Worm (Caenorhabditis elegans) whole organism, late embryonic: Measurements from ENCODE around the gene pals-27.

Source experiments
- C08G9.2 ChIP-seq: sonication (generic microtip); optimal IDR thresholded peaks from 2 replicates; lab custom pipeline; 2016; ENCODE audit warnings: mild to moderate bottlenecking, missing genetic modification characterization, moderate library complexity, missing compliant biosample characterization
- C38D4.7 ChIP-seq: fragments of 200-800 bp; sonication (Bioruptor generic); optimal IDR thresholded peaks from 2 replicates; lab custom pipeline; 2018; ENCODE audit warnings: mild to moderate bottlenecking, missing genetic modification characterization, moderate library complexity, missing compliant biosample characterization
- F13H6.1 ChIP-seq: sonication (generic microtip); optimal IDR thresholded peaks from 2 replicates; lab custom pipeline; 2016; ENCODE audit warnings: missing genetic modification characterization, missing compliant biosample characterization
- T23F11.4 ChIP-seq: fragments of 200-800 bp; sonication (Bioruptor generic); optimal IDR thresholded peaks from 2 replicates; lab custom pipeline; 2018; ENCODE audit warnings: mild to moderate bottlenecking, missing genetic modification characterization, missing compliant biosample characterization
- ahr-1 ChIP-seq: sonication (generic microtip); optimal IDR thresholded peaks from 2 replicates; lab custom pipeline; 2016; ENCODE audit warnings: missing genetic modification characterization, missing compliant biosample characterization
- ama-1 ChIP-seq: fragments of 150-350 bp; optimal IDR thresholded peaks from 2 replicates; lab custom pipeline; 2014
- ceh-14 ChIP-seq: sonication (generic microtip); optimal IDR thresholded peaks from 2 replicates; lab custom pipeline; 2016; ENCODE audit warnings: missing genotype, missing genetic modification characterization, missing compliant biosample characterization
- ceh-18 ChIP-seq: sonication (generic microtip); optimal IDR thresholded peaks from 2 replicates; lab custom pipeline; 2016; ENCODE audit warnings: missing genetic modification characterization, missing compliant biosample characterization
- ceh-30 ChIP-seq: fragments of 150-350 bp; optimal IDR thresholded peaks from 2 replicates; lab custom pipeline; 2014; ENCODE audit warnings: missing biosample characterization, missing genetic modification characterization
- ceh-31 ChIP-seq: sonication (generic microtip); optimal IDR thresholded peaks from 2 replicates; lab custom pipeline; 2016; ENCODE audit warnings: missing genetic modification characterization, missing compliant biosample characterization
- ceh-48 ChIP-seq: sonication (generic microtip); optimal IDR thresholded peaks from 2 replicates; lab custom pipeline; 2016; ENCODE audit warnings: missing genetic modification characterization, inconsistent platforms, missing compliant biosample characterization
- ceh-6 ChIP-seq: fragments of 200-800 bp; sonication (Bioruptor generic); optimal IDR thresholded peaks from 2 replicates; lab custom pipeline; 2018; ENCODE audit warnings: mild to moderate bottlenecking, missing genetic modification characterization, missing compliant biosample characterization
- che-1 ChIP-seq: sonication (generic microtip); optimal IDR thresholded peaks from 2 replicates; lab custom pipeline; 2016; ENCODE audit warnings: mild to moderate bottlenecking, missing genetic modification characterization, missing compliant biosample characterization
- dmd-4 ChIP-seq: sonication (generic microtip); optimal IDR thresholded peaks from 2 replicates; lab custom pipeline; 2016; ENCODE audit warnings: borderline replicate concordance, missing genetic modification characterization, missing compliant biosample characterization
- dve-1 ChIP-seq: sonication (generic microtip); optimal IDR thresholded peaks from 2 replicates; lab custom pipeline; 2017; ENCODE audit warnings: antibody characterized with exemption, mild to moderate bottlenecking, missing genetic modification characterization, missing compliant biosample characterization
- elt-4 ChIP-seq: sonication (generic microtip); optimal IDR thresholded peaks from 2 replicates; lab custom pipeline; 2016; ENCODE audit warnings: missing genetic modification characterization, missing compliant biosample characterization
- eyg-1 ChIP-seq: sonication (generic microtip); optimal IDR thresholded peaks from 2 replicates; lab custom pipeline; 2016; ENCODE audit warnings: missing genotype, missing genetic modification characterization, missing compliant biosample characterization
- fax-1 ChIP-seq: sonication (generic microtip); optimal IDR thresholded peaks from 2 replicates; lab custom pipeline; 2016; ENCODE audit warnings: missing genotype, missing genetic modification characterization, missing compliant biosample characterization
- fkh-6 ChIP-seq: sonication (generic microtip); optimal IDR thresholded peaks from 2 replicates; lab custom pipeline; 2016; ENCODE audit warnings: missing genetic modification characterization, missing compliant biosample characterization
- gmeb-2 ChIP-seq: sonication (generic microtip); optimal IDR thresholded peaks from 2 replicates; lab custom pipeline; 2016; ENCODE audit warnings: missing genetic modification characterization, inconsistent platforms, missing compliant biosample characterization
- hlh-13 ChIP-seq: fragments of 200-800 bp; sonication (Bioruptor generic); optimal IDR thresholded peaks from 2 replicates; lab custom pipeline; 2018; ENCODE audit warnings: mild to moderate bottlenecking, missing genetic modification characterization, missing compliant biosample characterization
- hlh-8 ChIP-seq: sonication (generic microtip); optimal IDR thresholded peaks from 2 replicates; lab custom pipeline; 2016; ENCODE audit warnings: missing genotype, missing genetic modification characterization, missing compliant biosample characterization
- lim-6 ChIP-seq: sonication (generic microtip); optimal IDR thresholded peaks from 2 replicates; lab custom pipeline; 2016; ENCODE audit warnings: missing genetic modification characterization, missing compliant biosample characterization
- lin-11 ChIP-seq: fragments of 200-800 bp; sonication (Bioruptor generic); optimal IDR thresholded peaks from 2 replicates; lab custom pipeline; 2018; ENCODE audit warnings: mild to moderate bottlenecking, missing genetic modification characterization, missing compliant biosample characterization
- madf-2 ChIP-seq: sonication (generic microtip); optimal IDR thresholded peaks from 2 replicates; lab custom pipeline; 2017; ENCODE audit warnings: missing genetic modification characterization, missing compliant biosample characterization
- mec-3 ChIP-seq: sonication (generic microtip); optimal IDR thresholded peaks from 2 replicates; lab custom pipeline; 2016; ENCODE audit warnings: borderline replicate concordance, missing genetic modification characterization, missing compliant biosample characterization
- nfya-1 ChIP-seq: sonication (generic microtip); optimal IDR thresholded peaks from 2 replicates; lab custom pipeline; 2017; ENCODE audit warnings: missing genetic modification characterization, mild to moderate bottlenecking, missing compliant biosample characterization, antibody characterized with exemption, moderate library complexity
- nhr-232 ChIP-seq: sonication (generic microtip); optimal IDR thresholded peaks from 2 replicates; lab custom pipeline; 2016; ENCODE audit warnings: missing genetic modification characterization, missing compliant biosample characterization
- pag-3 ChIP-seq: sonication (generic microtip); optimal IDR thresholded peaks from 2 replicates; lab custom pipeline; 2016; ENCODE audit warnings: missing compliant biosample characterization, missing genetic modification characterization, borderline replicate concordance
- pax-1 ChIP-seq: fragments of 150-350 bp; optimal IDR thresholded peaks from 2 replicates; lab custom pipeline; 2014; ENCODE audit warnings: missing biosample characterization, missing genetic modification characterization
- pha-4 ChIP-seq: fragments of 150-350 bp; optimal IDR thresholded peaks from 2 replicates; lab custom pipeline; 2018; ENCODE audit warnings: missing biosample characterization, missing genetic modification reagents, missing genetic modification characterization
- pros-1 ChIP-seq: fragments of 150-350 bp; optimal IDR thresholded peaks from 2 replicates; lab custom pipeline; 2014; ENCODE audit warnings: missing biosample characterization, missing genetic modification reagents, missing genetic modification characterization
- ref-2 ChIP-seq: sonication (generic microtip); optimal IDR thresholded peaks from 2 replicates; lab custom pipeline; 2016; ENCODE audit warnings: missing genetic modification characterization, missing compliant biosample characterization
- sdc-2 ChIP-seq: sonication (generic microtip); optimal IDR thresholded peaks from 2 replicates; lab custom pipeline; 2016; ENCODE audit warnings: missing genotype, missing genetic modification characterization, missing compliant biosample characterization
- sox-4 ChIP-seq: sonication (generic microtip); optimal IDR thresholded peaks from 2 replicates; lab custom pipeline; 2017; ENCODE audit warnings: mild to moderate bottlenecking, missing genetic modification characterization, inconsistent platforms, missing compliant biosample characterization
- syd-9 ChIP-seq: sonication (generic microtip); optimal IDR thresholded peaks from 2 replicates; lab custom pipeline; 2016; ENCODE audit warnings: mild to moderate bottlenecking, missing genetic modification characterization, moderate library complexity, missing compliant biosample characterization
- tbx-2 ChIP-seq: sonication (generic microtip); optimal IDR thresholded peaks from 2 replicates; lab custom pipeline; 2016; ENCODE audit warnings: missing genetic modification characterization, missing compliant biosample characterization
- tbx-7 ChIP-seq: sonication (generic microtip); optimal IDR thresholded peaks from 2 replicates; lab custom pipeline; 2016; ENCODE audit warnings: missing genotype, missing genetic modification characterization, missing compliant biosample characterization
- ttx-3 ChIP-seq: sonication (generic microtip); optimal IDR thresholded peaks from 2 replicates; lab custom pipeline; 2016; ENCODE audit warnings: missing genetic modification reagents, missing genetic modification characterization, missing compliant biosample characterization
- unc-3 ChIP-seq, 2 experiments: fragments of 200-800 bp in 1 of 2; sonication (Bioruptor generic) in 1 of 2; sonication (generic microtip) in 1 of 2; conservative IDR thresholded peaks in 1 of 2; optimal IDR thresholded peaks in 1 of 2; 2 replicates each; pipeline versions ENCODE4 v1.3.6 to Lab custom; 2016 to 2022; ENCODE audit warnings: missing compliant biosample characterization in 2 of 2, missing genetic modification characterization in 2 of 2, missing genetic modification reagents in 1 of 2
- unc-42 ChIP-seq: sonication (generic microtip); optimal IDR thresholded peaks from 2 replicates; lab custom pipeline; 2016; ENCODE audit warnings: missing genotype, missing genetic modification characterization, missing compliant biosample characterization
- unc-55 ChIP-seq: sonication (generic microtip); optimal IDR thresholded peaks from 2 replicates; lab custom pipeline; 2017; ENCODE audit warnings: missing biosample characterization, missing genetic modification reagents, missing genetic modification characterization
- zip-5 ChIP-seq: sonication (generic microtip); optimal IDR thresholded peaks from 2 replicates; lab custom pipeline; 2016; ENCODE audit warnings: missing genetic modification characterization, missing compliant biosample characterization
- ztf-16 ChIP-seq: sonication (generic microtip); optimal IDR thresholded peaks from 2 replicates; lab custom pipeline; 2017; ENCODE audit warnings: missing genetic modification characterization, missing compliant biosample characterization

pals-27 gene

DNA sequence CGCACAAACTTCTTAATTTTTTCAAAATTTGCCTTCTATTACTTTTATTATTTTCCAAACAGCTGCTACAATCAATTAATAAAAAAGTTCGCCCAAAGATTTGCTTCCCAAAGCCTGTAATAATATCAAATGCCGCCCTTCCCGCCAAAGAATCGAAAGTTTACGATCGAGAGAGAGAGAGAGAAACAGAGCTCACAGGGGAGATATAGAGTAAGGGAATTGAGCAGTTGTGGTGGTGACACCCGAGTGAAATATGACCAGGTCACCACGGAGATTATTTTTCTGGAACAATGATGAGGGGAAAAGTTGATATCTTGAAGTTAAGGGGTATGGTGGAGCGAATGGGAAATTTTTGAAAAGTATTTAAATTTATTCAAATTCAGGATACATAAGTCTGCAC, 21.5 kb upstream of the pals-27 start:
- TF ChIP-seq syd-9 (tag; lab: Kevin White, UChicago), result no peak
- TF ChIP-seq unc-55 (GFP tag; lab: Kevin White, UChicago), result peak; percentile 33
- TF ChIP-seq, all 69 proteins: peak for 1

DNA sequence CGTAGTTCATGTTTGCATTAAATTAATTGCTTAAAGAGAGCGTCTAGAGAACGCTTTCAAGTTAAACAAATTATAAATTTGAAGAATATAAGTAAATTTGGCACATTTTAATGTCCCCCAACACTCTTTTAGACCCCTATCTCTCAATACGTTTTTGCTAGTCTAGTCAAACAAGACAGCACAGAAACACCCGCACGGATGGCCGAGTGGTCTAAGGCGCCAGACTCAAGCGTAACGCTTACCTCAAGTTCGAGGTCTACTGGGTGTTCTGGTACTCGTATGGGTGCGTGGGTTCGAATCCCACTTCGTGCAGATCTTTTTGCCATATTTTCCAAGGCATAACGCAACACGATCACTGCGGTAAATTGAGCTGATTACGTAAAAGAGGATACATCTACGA, 19.1 kb upstream of the pals-27 start:
- TF ChIP-seq gmeb-2 (tag; lab: Kevin White, UChicago) (no peak), ref-2 (tag; lab: Kevin White, UChicago) (peak; percentile 29)

DNA sequence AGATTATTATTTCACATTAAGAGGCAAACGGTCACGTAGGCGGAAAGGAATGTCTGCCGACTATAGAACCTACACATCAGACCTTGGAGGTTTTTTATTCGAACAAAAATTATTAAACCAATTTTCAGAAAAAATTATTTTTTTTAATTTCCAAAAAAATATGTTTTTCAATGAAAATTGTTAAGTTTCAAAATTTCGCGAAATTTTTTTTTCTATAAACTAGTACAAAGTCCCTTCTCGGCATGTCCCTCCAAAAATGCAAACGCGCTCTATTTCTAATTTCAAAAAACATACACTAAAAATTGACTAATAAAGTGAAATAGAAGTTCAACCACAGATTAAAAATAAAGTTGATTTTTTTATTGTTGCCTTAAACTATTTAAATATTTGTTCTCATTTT, 16.5 kb upstream of the pals-27 start, which contains the start of gene ckb-1:
TSS of gene ckb-1 (plus strand) at position 301 of the 400 bp plus-strand sequence.
- TF ChIP-seq tbx-7 (tag; lab: Kevin White, UChicago) (no peak), dmd-4 (tag; lab: Kevin White, UChicago) (no peak), dve-1 (tag; lab: Kevin White, UChicago) (no peak), ttx-3 (no peak), pros-1 (tag; lab: Kevin White, UChicago) (no peak), syd-9 (tag; lab: Kevin White, UChicago) (no peak), ama-1 (lab: Kevin White, UChicago) (no peak), ceh-18 (tag; lab: Kevin White, UChicago) (no peak), sox-4 (no peak), madf-2 (tag; lab: Kevin White, UChicago) (no peak), T23F11.4 (GFP tag; lab: Kevin White, UChicago) (no peak), eyg-1 (tag; lab: Kevin White, UChicago) (no peak), ceh-30 (no peak), ahr-1 (tag; lab: Kevin White, UChicago) (no peak), pag-3 (no peak), pha-4 (tag; lab: Kevin White, UChicago) (no peak), ceh-14 (no peak), ztf-16 (no peak)

DNA sequence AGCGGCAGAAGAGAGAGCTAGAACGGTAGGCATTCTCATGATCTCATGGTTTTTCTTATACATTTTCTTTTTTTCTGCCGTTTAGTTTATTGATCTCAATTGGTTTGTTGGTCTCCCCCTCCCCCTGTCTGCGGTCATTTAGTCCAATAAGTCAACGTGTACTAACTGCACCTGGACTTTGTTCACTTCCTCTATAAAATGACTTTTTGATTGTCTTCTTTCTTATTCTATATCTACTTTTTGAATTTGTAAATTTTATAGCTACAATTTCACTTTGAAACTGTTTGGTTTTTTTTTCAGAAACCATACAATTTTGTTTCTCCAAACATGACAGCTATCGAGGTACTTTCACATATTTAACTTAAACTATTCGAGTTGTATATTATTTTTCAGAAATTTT, 13.8 kb upstream of the pals-27 start, which contains the start of gene ckb-2:
TSS of gene ckb-2 (plus strand) at position 301 of the 400 bp plus-strand sequence.
- TF ChIP-seq che-1 (tag; lab: Kevin White, UChicago), result no peak
- no peak for TF ChIP-seq ceh-48 (tag; lab: Kevin White, UChicago)
- TF ChIP-seq pax-1, result no peak
- TF ChIP-seq pha-4 (tag; lab: Kevin White, UChicago), result no peak
- no peak for TF ChIP-seq mec-3
- no peak for TF ChIP-seq elt-4
- TF ChIP-seq ztf-16, result no peak

DNA sequence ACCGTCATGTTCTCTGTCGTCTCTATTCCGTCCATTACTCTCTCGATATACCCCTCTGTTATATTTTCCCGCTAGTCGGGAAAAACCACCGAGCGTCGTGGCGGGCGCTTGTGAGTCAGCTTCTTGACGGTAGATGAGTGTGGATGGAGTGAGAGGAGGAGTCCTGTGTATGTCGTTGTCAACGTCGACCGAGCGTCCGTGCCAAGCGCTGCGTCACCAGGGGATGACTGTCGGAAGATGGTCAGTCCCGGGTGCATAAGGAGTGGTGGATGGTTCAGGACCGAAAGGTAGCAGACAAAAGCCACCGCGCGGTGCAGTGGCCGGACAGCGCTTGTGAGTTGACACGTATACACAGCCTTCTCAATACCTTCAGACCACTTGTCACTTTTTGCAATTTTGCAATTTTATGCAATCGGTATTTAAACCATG, 12.0 kb upstream of the pals-27 start:
- TF ChIP-seq hlh-13, result peak; percentile 51
- peak; percentile 69 for TF ChIP-seq ceh-18 (tag; lab: Kevin White, UChicago)
- peak; percentile 33 for TF ChIP-seq T23F11.4 (GFP tag; lab: Kevin White, UChicago)
- peak; percentile 10 for TF ChIP-seq C08G9.2 (tag; lab: Kevin White, UChicago)
- peak; percentile 56 for TF ChIP-seq sdc-2 (tag; lab: Kevin White, UChicago)
- TF ChIP-seq fkh-6 (tag; lab: Kevin White, UChicago), result peak; percentile 33
- TF ChIP-seq dve-1 (tag; lab: Kevin White, UChicago), result peak; percentile 18
- TF ChIP-seq F13H6.1, result peak; percentile 31
- peak; percentile 68 for TF ChIP-seq che-1 (tag; lab: Kevin White, UChicago)
- peak; percentile 49 for TF ChIP-seq C38D4.7 (GFP tag; lab: Kevin White, UChicago)
- peak; percentile 38 for TF ChIP-seq hlh-8
- TF ChIP-seq ceh-6 (GFP tag; lab: Kevin White, UChicago), result peak; percentile 58
- TF ChIP-seq ttx-3, result peak; percentile 61
- TF ChIP-seq fax-1 (tag; lab: Kevin White, UChicago), result peak; percentile 20
- peak; percentile 3 for TF ChIP-seq unc-42 (tag; lab: Kevin White, UChicago)
- peak; percentile 22 for TF ChIP-seq lim-6
- peak; percentile 30 for TF ChIP-seq sox-4
- peak; percentile 26 for TF ChIP-seq nfya-1
- peak; percentile 35 for TF ChIP-seq ahr-1 (tag; lab: Kevin White, UChicago)
- TF ChIP-seq unc-3 (GFP tag; conservative IDR thresholded peaks at IDR 0.05; lab: Robert Waterston, UW), result peak; percentile 30; the same call in 1 of the 2 replicates
- peak; percentile 54 for TF ChIP-seq unc-3 (tag; optimal IDR thresholded peaks at IDR 0.05; lab: Kevin White, UChicago)
- TF ChIP-seq ceh-31 (tag; lab: Kevin White, UChicago), result peak; percentile 29
- TF ChIP-seq madf-2 (tag; lab: Kevin White, UChicago), result peak; percentile 32
- peak; percentile 48 for TF ChIP-seq lin-11 (tag; lab: Kevin White, UChicago)
- TF ChIP-seq dmd-4 (tag; lab: Kevin White, UChicago), result peak; percentile 33
- TF ChIP-seq tbx-2, result peak; percentile 61
- TF ChIP-seq nhr-232 (tag; lab: Kevin White, UChicago), result peak; percentile 45
- TF ChIP-seq zip-5 (tag; lab: Kevin White, UChicago), result peak; percentile 19
- peak; percentile 50 for TF ChIP-seq ztf-16
